Worm (Caenorhabditis elegans): ENCODE measurements around the gene F32D8.15.

The F32D8.15 gene

ce11 chrV:10861611-10862262 is 42.1 kb upstream of the F32D8.15 start (continued):
- no peak for TF ChIP-seq sptf-1 (tag; optimal IDR thresholded peaks at IDR 0.05)
- no peak for TF ChIP-seq fos-1 (tag; optimal IDR thresholded peaks at IDR 0.05)
- TF ChIP-seq irx-1 (tag; optimal IDR thresholded peaks at IDR 0.05): no peak
- TF ChIP-seq ets-5 (GFP tag; IDR thresholded peaks at IDR 0.05): no peak
- TF ChIP-seq pax-3 (tag; optimal IDR thresholded peaks at IDR 0.05): no peak
- TF ChIP-seq swsn-7 (tag; optimal IDR thresholded peaks at IDR 0.05): no peak
- TF ChIP-seq tlp-1 (tag; optimal IDR thresholded peaks at IDR 0.05): no peak
- no peak for TF ChIP-seq ztf-11 (tag; optimal IDR thresholded peaks at IDR 0.05)
- TF ChIP-seq lin-14 (GFP tag; optimal IDR thresholded peaks at IDR 0.05): peak; percentile 80
- peak; percentile 41 for TF ChIP-seq nhr-71 (tag; optimal IDR thresholded peaks at IDR 0.05)
- no peak for TF ChIP-seq elt-2 (tag; optimal IDR thresholded peaks at IDR 0.05)
- no peak for TF ChIP-seq nhr-11 (tag; optimal IDR thresholded peaks at IDR 0.05)
- TF ChIP-seq ceh-8 (GFP tag; optimal IDR thresholded peaks at IDR 0.05): no peak
- no peak for TF ChIP-seq unc-130 (tag; optimal IDR thresholded peaks at IDR 0.05)
- TF ChIP-seq nhr-85 (tag): peak; percentile 73
- no peak for TF ChIP-seq alr-1 (tag; optimal IDR thresholded peaks at IDR 0.05; ENCODE audit: borderline replicate concordance)
- no peak for TF ChIP-seq elt-3 (tag; optimal IDR thresholded peaks at IDR 0.05)
- no peak for TF ChIP-seq pag-3 (tag; optimal IDR thresholded peaks at IDR 0.05; ENCODE audit: borderline replicate concordance, insufficient read depth)
- TF ChIP-seq aly-2 (tag; optimal IDR thresholded peaks at IDR 0.05): no peak
- TF ChIP-seq unc-30 (tag; optimal IDR thresholded peaks at IDR 0.05): no peak
- no peak for TF ChIP-seq nhr-77 (tag; optimal IDR thresholded peaks at IDR 0.05)
- no peak for TF ChIP-seq dsc-1 (tag; optimal IDR thresholded peaks at IDR 0.05)
- TF ChIP-seq nhr-47 (tag; optimal IDR thresholded peaks at IDR 0.05): no peak
- no peak for TF ChIP-seq lin-13 (GFP tag; optimal IDR thresholded peaks at IDR 0.05)
- no peak for TF ChIP-seq dpl-1 (GFP tag; optimal IDR thresholded peaks at IDR 0.05)
- TF ChIP-seq zip-4 (GFP tag; optimal IDR thresholded peaks at IDR 0.05): no peak
- peak; percentile 38 for TF ChIP-seq nhr-20 (tag; optimal IDR thresholded peaks at IDR 0.05)
- TF ChIP-seq tbx-2 (tag; optimal IDR thresholded peaks at IDR 0.05): no peak
- TF ChIP-seq jun-1 (tag; optimal IDR thresholded peaks at IDR 0.05): no peak
- TF ChIP-seq ztf-4 (tag; optimal IDR thresholded peaks at IDR 0.05): no peak
- no peak for TF ChIP-seq mef-2 (tag; optimal IDR thresholded peaks at IDR 0.05)
- TF ChIP-seq nhr-28 (tag; optimal IDR thresholded peaks at IDR 0.05): no peak
- no peak for TF ChIP-seq nhr-19 (GFP tag; conservative IDR thresholded peaks at IDR 0.05)
- TF ChIP-seq zag-1 (tag; optimal IDR thresholded peaks at IDR 0.05): no peak
- TF ChIP-seq snpc-4 (tag; optimal IDR thresholded peaks at IDR 0.05): no peak
- no peak for TF ChIP-seq nhr-12 (tag; optimal IDR thresholded peaks at IDR 0.05)
- no peak for TF ChIP-seq hlh-17 (GFP tag; optimal IDR thresholded peaks at IDR 0.05; ENCODE audit: borderline replicate concordance)
- no peak for TF ChIP-seq pqm-1 (tag; optimal IDR thresholded peaks at IDR 0.05)
- TF ChIP-seq efl-1 (optimal IDR thresholded peaks at IDR 0.05): no peak
- peak in 1 of 2 experiments; percentile 90 for TF ChIP-seq efl-1 (GFP tag; optimal IDR thresholded peaks at IDR 0.05 in 1 of 2)
- TF ChIP-seq nhr-76 (tag; optimal IDR thresholded peaks at IDR 0.05): no peak
- TF ChIP-seq egl-13 (tag; optimal IDR thresholded peaks at IDR 0.05): no peak
- TF ChIP-seq Y116A8C.19 (tag; optimal IDR thresholded peaks at IDR 0.05; ENCODE audit: borderline replicate concordance): no peak
- TF ChIP-seq F16B12.6 (tag; optimal IDR thresholded peaks at IDR 0.05): no peak
